Worm (Caenorhabditis elegans): ENCODE results near the gene atgl-1.

DNA sequence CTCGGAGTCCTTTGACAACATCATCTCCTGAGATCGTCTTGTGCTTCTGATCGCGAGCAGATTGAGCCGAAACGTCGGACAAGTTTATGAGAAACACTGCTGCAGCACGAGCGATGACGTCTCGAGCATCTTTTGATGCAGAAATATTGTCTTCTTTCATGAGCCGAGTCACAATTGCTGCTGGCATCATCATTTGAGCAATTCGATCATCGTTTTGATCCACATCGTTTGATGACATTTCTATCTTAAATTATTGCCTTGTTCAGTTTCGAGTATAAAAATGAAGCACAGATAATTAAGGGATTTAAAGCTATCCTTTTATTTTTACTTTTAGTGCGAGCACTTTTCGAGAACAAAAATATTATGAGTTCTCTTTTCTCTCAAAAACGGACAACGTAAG is 43.4 kb upstream of the atgl-1 start, which contains the start of gene T26A5.8:
- TF ChIP-seq him-1 (tag; optimal IDR thresholded peaks at IDR 0.05): no peak
- no peak for TF ChIP-seq W03F9.2 (tag; optimal IDR thresholded peaks at IDR 0.05)
- no peak for TF ChIP-seq dao-5 (tag; optimal IDR thresholded peaks at IDR 0.05)
